Fruit fly (Drosophila melanogaster) whole organism: ENCODE measurements around the gene Pop5.

Source experiments
- CG8478 ChIP-seq: fragments of >200 bp; optimal IDR thresholded peaks from 2 replicates; lab custom pipeline; 2018; ENCODE audit warnings: inconsistent platforms
- Dll ChIP-seq: fragments of >200 bp; optimal IDR thresholded peaks from 2 replicates; lab custom pipeline; 2017
- EcR ChIP-seq, 2 experiments: fragments of >200 bp; optimal IDR thresholded peaks; 2 replicates each; lab custom pipeline; 2017; ENCODE audit warnings: missing biosample characterization in 2 of 2, missing genetic modification characterization in 2 of 2, missing genetic modification reagents in 2 of 2
- pan ChIP-seq: fragments of >200 bp; optimal IDR thresholded peaks from 2 replicates; lab custom pipeline; 2017
- psq ChIP-seq: fragments of >200 bp; optimal IDR thresholded peaks from 2 replicates; lab custom pipeline; 2017
- usp ChIP-seq: fragments of >200 bp; optimal IDR thresholded peaks from 2 replicates; lab custom pipeline; 2017; ENCODE audit warnings: missing biosample characterization, missing genetic modification characterization, mixed read lengths

The Pop5 gene

dm6 chr3L:17044799-17045198 is at the start of gene Pop5:
Gene Pop5, minus strand, starts transcription at chr3L:17045038.
- no peak for TF ChIP-seq pan (lab: Kevin White, UChicago)
- TF ChIP-seq CG8478 (lab: Kevin White, UChicago): no peak
- TF ChIP-seq Dll (lab: Kevin White, UChicago): no peak
- TF ChIP-seq psq (lab: Kevin White, UChicago): no peak
- TF ChIP-seq EcR (GFP tag; optimal IDR thresholded peaks at IDR 0.05; lab: Kevin White, UChicago): no peak
- TF ChIP-seq usp (GFP tag; lab: Kevin White, UChicago): no peak

- TF ChIP-seq usp (GFP tag; lab: Kevin White, UChicago) (no peak), CG8478 (lab: Kevin White, UChicago) (no peak), psq (lab: Kevin White, UChicago) (no peak)
These were observed 32.4 kb upstream of the Pop5 start for dm6 chr3L:17077273-17077672.

- TF ChIP-seq usp (GFP tag; lab: Kevin White, UChicago): no peak
- TF ChIP-seq CG8478 (lab: Kevin White, UChicago): no peak
- TF ChIP-seq Dll (lab: Kevin White, UChicago): no peak
- no peak for TF ChIP-seq psq (lab: Kevin White, UChicago)
- TF ChIP-seq EcR (GFP tag; optimal IDR thresholded peaks at IDR 0.05; lab: Kevin White, UChicago): no peak
- no peak for TF ChIP-seq pan (lab: Kevin White, UChicago)
These were observed 10.6 kb upstream of the Pop5 start, which contains the start of gene CG7724 for dm6 chr3L:17055467-17055877. Gene CG7724, plus strand, starts transcription at chr3L:17055613.

dm6 chr3L:17053932-17054331 is 9.1 kb upstream of the Pop5 start:
- TF ChIP-seq CG8478 (lab: Kevin White, UChicago) (no peak), EcR (GFP tag; optimal IDR thresholded peaks at IDR 0.05; lab: Kevin White, UChicago) (no peak), usp (GFP tag; lab: Kevin White, UChicago) (no peak), Dll (lab: Kevin White, UChicago) (no peak), psq (lab: Kevin White, UChicago) (no peak), pan (lab: Kevin White, UChicago) (no peak)

dm6 chr3L:17052388-17052905 is 7.6 kb upstream of the Pop5 start:
- TF ChIP-seq CG8478 (lab: Kevin White, UChicago): no peak
- TF ChIP-seq Dll (lab: Kevin White, UChicago): no peak
- no peak for TF ChIP-seq EcR (GFP tag; optimal IDR thresholded peaks at IDR 0.05; lab: Kevin White, UChicago)
- no peak for TF ChIP-seq pan (lab: Kevin White, UChicago)
- TF ChIP-seq usp (GFP tag; lab: Kevin White, UChicago): no peak
- no peak for TF ChIP-seq psq (lab: Kevin White, UChicago)

- TF ChIP-seq usp (GFP tag; lab: Kevin White, UChicago): no peak
- TF ChIP-seq psq (lab: Kevin White, UChicago): no peak
- no peak for TF ChIP-seq pan (lab: Kevin White, UChicago)
- no peak for TF ChIP-seq EcR (GFP tag; optimal IDR thresholded peaks at IDR 0.05; lab: Kevin White, UChicago)
These were observed 6.6 kb upstream of the Pop5 start for dm6 chr3L:17051472-17051871.

dm6 chr3L:17050661-17051452 is 6.0 kb upstream of the Pop5 start:
- TF ChIP-seq pan (lab: Kevin White, UChicago) (no peak), EcR (GFP tag; optimal IDR thresholded peaks at IDR 0.05; lab: Kevin White, UChicago) (no peak), usp (GFP tag; lab: Kevin White, UChicago) (no peak), CG8478 (lab: Kevin White, UChicago) (no peak), Dll (lab: Kevin White, UChicago) (no peak), psq (lab: Kevin White, UChicago) (no peak)

dm6 chr3L:17049912-17050345 is 5.1 kb upstream of the Pop5 start:
- no peak for TF ChIP-seq usp (GFP tag; lab: Kevin White, UChicago)
- TF ChIP-seq Dll (lab: Kevin White, UChicago): no peak
- TF ChIP-seq EcR (GFP tag; optimal IDR thresholded peaks at IDR 0.05; lab: Kevin White, UChicago): no peak
- no peak for TF ChIP-seq CG8478 (lab: Kevin White, UChicago)
- no peak for TF ChIP-seq pan (lab: Kevin White, UChicago)
- TF ChIP-seq psq (lab: Kevin White, UChicago): no peak

dm6 chr3L:17049314-17049713 is 4.5 kb upstream of the Pop5 start, which contains the start of gene rogdi:
Gene rogdi, plus strand, starts transcription at chr3L:17049512.
- TF ChIP-seq usp (GFP tag; lab: Kevin White, UChicago): no peak
- TF ChIP-seq pan (lab: Kevin White, UChicago): no peak
- TF ChIP-seq EcR (GFP tag; optimal IDR thresholded peaks at IDR 0.05; lab: Kevin White, UChicago): no peak
- TF ChIP-seq psq (lab: Kevin White, UChicago): no peak
- TF ChIP-seq Dll (lab: Kevin White, UChicago): no peak
- TF ChIP-seq CG8478 (lab: Kevin White, UChicago): no peak

- TF ChIP-seq pan (lab: Kevin White, UChicago) (no peak), psq (lab: Kevin White, UChicago) (no peak), CG8478 (lab: Kevin White, UChicago) (no peak), EcR (GFP tag; optimal IDR thresholded peaks at IDR 0.05; lab: Kevin White, UChicago) (no peak), usp (GFP tag; lab: Kevin White, UChicago) (no peak), Dll (lab: Kevin White, UChicago) (no peak)
These were observed 3.0 kb upstream of the Pop5 start for dm6 chr3L:17047811-17048239.
